Fruit fly (Drosophila melanogaster) whole organism, embryonic: ENCODE measurements around the gene Tom40.

Experiments
- Aef1 ChIP-seq: fragments of 200-800 bp; sonication (Bioruptor generic); IDR thresholded peaks from 3 replicates; pipeline ENCODE4 v1.3.6; 2022; ENCODE audit warnings: missing biosample characterization, missing genetic modification characterization
- Blimp-1 ChIP-seq: fragments of 200-800 bp; sonication (Bioruptor generic); optimal IDR thresholded peaks from 3 replicates; lab custom pipeline; 2018; ENCODE audit warnings: missing biosample characterization, missing genetic modification characterization, mild to moderate bottlenecking, moderate library complexity, missing genetic modification reagents
- CG12769 ChIP-seq: fragments of 200-800 bp; sonication (Bioruptor generic); optimal IDR thresholded peaks from 2 replicates; lab custom pipeline; 2019; ENCODE audit warnings: missing biosample characterization, mild to moderate bottlenecking, missing genetic modification characterization, moderate library complexity
- CG13123 ChIP-seq: fragments of 200-800 bp; sonication (Bioruptor generic); optimal IDR thresholded peaks from 2 replicates; lab custom pipeline; 2016; ENCODE audit warnings: missing biosample characterization, missing genetic modification characterization
- CG14667 ChIP-seq: fragments of 200-800 bp; sonication (Bioruptor generic); IDR thresholded peaks from 2 replicates; pipeline ENCODE4 v1.3.6; 2022; ENCODE audit warnings: missing biosample characterization, missing genetic modification characterization
- CG1602 ChIP-seq: fragments of 200-800 bp; sonication (Bioruptor generic); optimal IDR thresholded peaks from 3 replicates; lab custom pipeline; 2016; ENCODE audit warnings: missing biosample characterization, missing genetic modification characterization
- CG16779 ChIP-seq: fragments of 200-800 bp; sonication (Bioruptor generic); IDR thresholded peaks from 2 replicates; pipeline ENCODE4 v1.3.6; 2022; ENCODE audit warnings: missing biosample characterization, missing genetic modification characterization
- CG17612 ChIP-seq: fragments of 200-800 bp; sonication (Bioruptor generic); IDR thresholded peaks from 2 replicates; pipeline ENCODE4 v1.3.6; 2022; ENCODE audit warnings: missing biosample characterization, missing genetic modification characterization
- CG17802 ChIP-seq: fragments of 200-800 bp; sonication (Bioruptor generic); optimal IDR thresholded peaks from 2 replicates; lab custom pipeline; 2018; ENCODE audit warnings: missing biosample characterization, mild to moderate bottlenecking, missing genetic modification characterization, moderate library complexity
- CG18476 ChIP-seq: fragments of 200-800 bp; sonication (Bioruptor generic); optimal IDR thresholded peaks from 2 replicates; lab custom pipeline; 2016; ENCODE audit warnings: missing biosample characterization, mild to moderate bottlenecking, missing genetic modification characterization
- CG18619 ChIP-seq: fragments of 200-800 bp; sonication (Bioruptor generic); optimal IDR thresholded peaks from 3 replicates; lab custom pipeline; 2017; ENCODE audit warnings: missing biosample characterization, mild to moderate bottlenecking, missing genetic modification characterization
- CG30403 ChIP-seq: fragments of 200-800 bp; sonication (Bioruptor generic); optimal IDR thresholded peaks from 3 replicates; lab custom pipeline; 2016; ENCODE audit warnings: missing biosample characterization, missing genetic modification characterization
- CG4617 ChIP-seq: fragments of 200-800 bp; sonication (Bioruptor generic); optimal IDR thresholded peaks from 3 replicates; lab custom pipeline; 2016; ENCODE audit warnings: missing biosample characterization, missing genetic modification characterization, borderline replicate concordance
- CG4854 ChIP-seq: fragments of 200-800 bp; sonication (Bioruptor generic); optimal IDR thresholded peaks from 2 replicates; lab custom pipeline; 2016; ENCODE audit warnings: missing biosample characterization, missing genetic modification characterization, inconsistent platforms
- CG5245 ChIP-seq: fragments of 200-800 bp; sonication (Bioruptor generic); optimal IDR thresholded peaks from 3 replicates; lab custom pipeline; 2016; ENCODE audit warnings: missing biosample characterization, missing genetic modification characterization
- CG7963 ChIP-seq: fragments of 200-800 bp; sonication (Bioruptor generic); IDR thresholded peaks from 3 replicates; pipeline ENCODE4 v1.3.6; 2022; ENCODE audit warnings: missing biosample characterization, missing genetic modification characterization; ENCODE audit not compliant: partially characterized antibody
- CG8089 ChIP-seq: fragments of 200-800 bp; sonication (Bioruptor generic); optimal IDR thresholded peaks from 3 replicates; lab custom pipeline; 2016; ENCODE audit warnings: missing biosample characterization, missing genetic modification characterization
- CG8359 ChIP-seq: fragments of 200-800 bp; sonication (Bioruptor generic); optimal IDR thresholded peaks from 2 replicates; lab custom pipeline; 2017; ENCODE audit warnings: missing biosample characterization, mild to moderate bottlenecking, missing genetic modification characterization, borderline replicate concordance
- CG8765 ChIP-seq: fragments of 200-800 bp; sonication (Bioruptor generic); IDR thresholded peaks from 2 replicates; pipeline ENCODE4 v1.3.6; 2022; ENCODE audit warnings: missing biosample characterization, missing genetic modification characterization
- CG9797 ChIP-seq: fragments of 200-800 bp; sonication (Bioruptor generic); optimal IDR thresholded peaks from 3 replicates; lab custom pipeline; 2018; ENCODE audit warnings: missing biosample characterization, mild to moderate bottlenecking, missing genetic modification characterization
- CG9876 ChIP-seq: fragments of 200-800 bp; sonication (Bioruptor generic); optimal IDR thresholded peaks from 2 replicates; lab custom pipeline; 2016; ENCODE audit warnings: missing biosample characterization, missing genetic modification characterization
- Dip3 ChIP-seq: fragments of 200-800 bp; sonication (Bioruptor generic); optimal IDR thresholded peaks from 3 replicates; lab custom pipeline; 2016; ENCODE audit warnings: missing biosample characterization, missing genetic modification characterization
- Eip74EF ChIP-seq, 2 experiments: fragments of 200-800 bp in 1 of 2; fragments of >200 bp in 1 of 2; sonication (Bioruptor generic) in 1 of 2; optimal IDR thresholded peaks; 2 replicates each; lab custom pipeline; 2017 to 2019; ENCODE audit warnings: missing biosample characterization in 2 of 2, missing genetic modification characterization in 2 of 2, mild to moderate bottlenecking in 1 of 2, moderate library complexity in 1 of 2
- HmgZ ChIP-seq: fragments of 200-800 bp; sonication (Bioruptor generic); optimal IDR thresholded peaks from 2 replicates; lab custom pipeline; 2018; ENCODE audit warnings: missing biosample characterization, mild to moderate bottlenecking, missing genetic modification characterization
- Hsf ChIP-seq: fragments of 200-800 bp; sonication (Bioruptor generic); optimal IDR thresholded peaks from 3 replicates; lab custom pipeline; 2016; ENCODE audit warnings: missing biosample characterization, missing genetic modification characterization
- MBD-R2 ChIP-seq: fragments of 200-800 bp; sonication (Bioruptor generic); IDR thresholded peaks from 2 replicates; pipeline ENCODE4 v1.3.6; 2022; ENCODE audit warnings: missing biosample characterization, missing genetic modification characterization
- Meics ChIP-seq: fragments of 200-800 bp; sonication (Bioruptor generic); optimal IDR thresholded peaks from 2 replicates; lab custom pipeline; 2017; ENCODE audit warnings: missing biosample characterization, mild to moderate bottlenecking, missing genetic modification characterization
- Mes4 ChIP-seq: fragments of 200-800 bp; sonication (Bioruptor generic); optimal IDR thresholded peaks from 2 replicates; lab custom pipeline; 2016; ENCODE audit warnings: missing biosample characterization, missing genetic modification characterization
- Nf-YA ChIP-seq: fragments of 200-800 bp; sonication (Bioruptor generic); IDR thresholded peaks from 2 replicates; pipeline ENCODE4 v1.3.6; 2022; ENCODE audit warnings: missing biosample characterization, missing genetic modification characterization
- Oli ChIP-seq: fragments of 200-800 bp; sonication (Bioruptor generic); optimal IDR thresholded peaks from 2 replicates; lab custom pipeline; 2018; ENCODE audit warnings: missing biosample characterization, mild to moderate bottlenecking, missing genetic modification characterization, moderate library complexity
- Scr ChIP-seq: fragments of 200-800 bp; sonication (Bioruptor generic); IDR thresholded peaks from 2 replicates; pipeline ENCODE4 v1.3.6; 2022; ENCODE audit warnings: missing biosample characterization, missing genetic modification characterization; ENCODE audit not compliant: partially characterized antibody
- Tbp ChIP-seq: fragments of >200 bp; optimal IDR thresholded peaks from 2 replicates; lab custom pipeline; 2018; ENCODE audit warnings: missing biosample characterization, missing genetic modification characterization
- ab ChIP-seq: fragments of 200-800 bp; sonication (Bioruptor generic); optimal IDR thresholded peaks from 2 replicates; lab custom pipeline; 2016; ENCODE audit warnings: missing biosample characterization, missing genetic modification characterization
- ac ChIP-seq: fragments of 200-800 bp; sonication (Bioruptor generic); optimal IDR thresholded peaks from 3 replicates; lab custom pipeline; 2017; ENCODE audit warnings: missing biosample characterization, mild to moderate bottlenecking, missing genetic modification characterization
- corto ChIP-seq: fragments of 200-800 bp; sonication (Bioruptor generic); optimal IDR thresholded peaks from 2 replicates; lab custom pipeline; 2016; ENCODE audit warnings: missing biosample characterization, mild to moderate bottlenecking, missing genetic modification characterization, moderate library complexity
- dmrt99B ChIP-seq: fragments of 200-800 bp; sonication (Bioruptor generic); optimal IDR thresholded peaks from 2 replicates; lab custom pipeline; 2018; ENCODE audit warnings: missing biosample characterization, mild to moderate bottlenecking, missing genetic modification characterization, moderate library complexity
- en ChIP-seq: fragments of 200-800 bp; sonication (Bioruptor generic); optimal IDR thresholded peaks from 2 replicates; lab custom pipeline; 2016; ENCODE audit warnings: missing biosample characterization, missing genetic modification characterization
- ewg ChIP-seq: fragments of 200-800 bp; sonication (Bioruptor generic); optimal IDR thresholded peaks from 3 replicates; lab custom pipeline; 2017; ENCODE audit warnings: mild to moderate bottlenecking, missing biosample characterization, missing genetic modification reagents, missing genetic modification characterization
- gro ChIP-seq: fragments of 200-800 bp; sonication (Bioruptor generic); optimal IDR thresholded peaks from 2 replicates; lab custom pipeline; 2016; ENCODE audit warnings: missing biosample characterization, missing genetic modification characterization
- lab ChIP-seq: fragments of 200-800 bp; sonication (Bioruptor generic); optimal IDR thresholded peaks from 3 replicates; lab custom pipeline; 2017; ENCODE audit warnings: missing biosample characterization, missing genetic modification characterization, mild to moderate bottlenecking, moderate library complexity, missing genetic modification reagents
- lov ChIP-seq, 2 experiments: fragments of 200-800 bp in 1 of 2; fragments of >200 bp in 1 of 2; sonication (Bioruptor generic) in 1 of 2; IDR thresholded peaks in 1 of 2; optimal IDR thresholded peaks in 1 of 2; 2 replicates in 1 of 2; 3 replicates in 1 of 2; pipeline versions ENCODE4 v1.3.6 to Lab custom; 2017 to 2022; ENCODE audit warnings: missing biosample characterization in 1 of 2, missing genetic modification characterization in 1 of 2
- oc ChIP-seq: fragments of 200-800 bp; sonication (Bioruptor generic); optimal IDR thresholded peaks from 2 replicates; lab custom pipeline; 2018; ENCODE audit warnings: missing biosample characterization, mild to moderate bottlenecking, missing genetic modification characterization, moderate library complexity
- pros ChIP-seq: fragments of 200-800 bp; sonication (Bioruptor generic); optimal IDR thresholded peaks from 3 replicates; lab custom pipeline; 2019; ENCODE audit warnings: missing biosample characterization, mild to moderate bottlenecking, missing genetic modification characterization, moderate library complexity
- pum ChIP-seq: fragments of 200-800 bp; sonication (Bioruptor generic); optimal IDR thresholded peaks from 2 replicates; lab custom pipeline; 2016; ENCODE audit warnings: missing biosample characterization, missing genetic modification characterization
- sna ChIP-seq: fragments of 200-800 bp; sonication (Bioruptor generic); IDR thresholded peaks from 2 replicates; pipeline ENCODE4 v1.3.6; 2022; ENCODE audit warnings: missing biosample characterization, missing genetic modification characterization; ENCODE audit not compliant: partially characterized antibody
- usp ChIP-seq: fragments of >200 bp; optimal IDR thresholded peaks from 2 replicates; lab custom pipeline; 2017; ENCODE audit warnings: missing biosample characterization, missing genetic modification characterization
- zen2 ChIP-seq: fragments of 200-800 bp; sonication (Bioruptor generic); IDR thresholded peaks from 3 replicates; pipeline ENCODE4 v1.3.6; 2022; ENCODE audit warnings: missing biosample characterization, missing genetic modification characterization; ENCODE audit not compliant: partially characterized antibody

Tom40 gene

dm6 chrX:7708942-7709707, 27.6 kb upstream of the Tom40 start, which contains the start of gene CHES-1-like (continued):
- TF ChIP-seq CG7963, result no peak
- peak; percentile 86 for TF ChIP-seq en (GFP tag; lab: Kevin White, UChicago)
- peak; percentile 89 for TF ChIP-seq Mes4 (GFP tag; lab: Kevin White, UChicago)
- no peak for TF ChIP-seq Tbp (GFP tag; lab: Kevin White, UChicago)
- TF ChIP-seq CG17612 (GFP tag; lab: Robert Waterston, UW), result 0 out of 2 replicates have a peak, but pooled peaks have one; percentile 30
- peak; percentile 81 for TF ChIP-seq CG8359 (GFP tag; lab: Kevin White, UChicago)
- TF ChIP-seq CG18619, result peak; percentile 92
- TF ChIP-seq CG12769 (tag; lab: Kevin White, UChicago), result peak; percentile 62
- peak; percentile 40 for TF ChIP-seq Nf-YA
- no peak for TF ChIP-seq CG16779 (GFP tag; lab: Robert Waterston, UW)
- peak; percentile 79 for TF ChIP-seq HmgZ (tag; lab: Kevin White, UChicago)
- TF ChIP-seq CG13123 (GFP tag; lab: Kevin White, UChicago), result peak; percentile 79
- TF ChIP-seq CG17802 (tag; lab: Kevin White, UChicago), result peak; percentile 45
- 0 out of 2 replicates have a peak, but pooled peaks have one; percentile 25 for TF ChIP-seq Scr
- TF ChIP-seq sna (GFP tag; lab: Robert Waterston, UW), result no peak
- peak; percentile 91 for TF ChIP-seq lab (GFP tag; lab: Kevin White, UChicago)
- peak; percentile 70 for TF ChIP-seq CG4854 (GFP tag; lab: Kevin White, UChicago)
- peak; percentile 81 for TF ChIP-seq CG9876 (GFP tag; lab: Kevin White, UChicago)
- peak; percentile 69 for TF ChIP-seq CG14667
- peak; percentile 73 for TF ChIP-seq gro (GFP tag; lab: Kevin White, UChicago)
- TF ChIP-seq ac (GFP tag; lab: Kevin White, UChicago), result peak; percentile 62
- peak; percentile 74 for TF ChIP-seq oc (tag; lab: Kevin White, UChicago)
- peak; percentile 53 for TF ChIP-seq MBD-R2 (GFP tag; lab: Robert Waterston, UW)
- peak; percentile 97 for TF ChIP-seq dmrt99B
- peak; percentile 90 for TF ChIP-seq CG18476 (GFP tag; lab: Kevin White, UChicago)
- peak; percentile 88 for TF ChIP-seq CG8089 (GFP tag; lab: Kevin White, UChicago)
- peak; percentile 95 for TF ChIP-seq CG30403
- peak; percentile 91 for TF ChIP-seq pum (GFP tag; lab: Kevin White, UChicago)
- peak; percentile 3 for TF ChIP-seq CG9797
- TF ChIP-seq Aef1 (GFP tag; lab: Robert Waterston, UW), result peak; percentile 74
- no peak for TF ChIP-seq zen2 (GFP tag; lab: Robert Waterston, UW)
- TF ChIP-seq pros (GFP tag; lab: Kevin White, UChicago), result peak; percentile 53
- TF ChIP-seq CG1602, result peak; percentile 85
- no peak for TF ChIP-seq usp (GFP tag; lab: Kevin White, UChicago)
- TF ChIP-seq Dip3, result peak; percentile 74
- TF ChIP-seq Blimp-1 (GFP tag; lab: Kevin White, UChicago), result peak; percentile 87
- TF ChIP-seq ewg (GFP tag; lab: Kevin White, UChicago), result peak; percentile 86
- peak; percentile 93 for TF ChIP-seq Hsf (GFP tag; lab: Kevin White, UChicago)
- TF ChIP-seq lov (optimal IDR thresholded peaks at IDR 0.05; lab: Kevin White, UChicago), result no peak
- peak; percentile 74; the same call in 1 of the 3 replicates for TF ChIP-seq lov (GFP tag; IDR thresholded peaks at IDR 0.05; lab: Robert Waterston, UW)
- TF ChIP-seq Meics (GFP tag; lab: Kevin White, UChicago), result peak; percentile 92
- peak; percentile 75 for TF ChIP-seq CG4617 (GFP tag; lab: Kevin White, UChicago)
- peak; percentile 95 for TF ChIP-seq Oli (tag; lab: Kevin White, UChicago)
- TF ChIP-seq corto (GFP tag; lab: Kevin White, UChicago), result peak; percentile 40
- TF ChIP-seq ab (GFP tag; lab: Kevin White, UChicago), result peak; percentile 84
- TF ChIP-seq CG5245 (GFP tag; lab: Kevin White, UChicago), result peak; percentile 79
- TF ChIP-seq CG8765, result peak; percentile 51; the same call in 1 of the 2 replicates
- peak in 1 of 2 experiments; percentile 94 for TF ChIP-seq Eip74EF (GFP tag; optimal IDR thresholded peaks at IDR 0.05; lab: Kevin White, UChicago)
